Fruit fly (Drosophila melanogaster): ENCODE measurements around the gene AsnS.
A peak's percentile ranks its signal among the peaks of the same experiment; 100 is the strongest.

Gene AsnS

DNA sequence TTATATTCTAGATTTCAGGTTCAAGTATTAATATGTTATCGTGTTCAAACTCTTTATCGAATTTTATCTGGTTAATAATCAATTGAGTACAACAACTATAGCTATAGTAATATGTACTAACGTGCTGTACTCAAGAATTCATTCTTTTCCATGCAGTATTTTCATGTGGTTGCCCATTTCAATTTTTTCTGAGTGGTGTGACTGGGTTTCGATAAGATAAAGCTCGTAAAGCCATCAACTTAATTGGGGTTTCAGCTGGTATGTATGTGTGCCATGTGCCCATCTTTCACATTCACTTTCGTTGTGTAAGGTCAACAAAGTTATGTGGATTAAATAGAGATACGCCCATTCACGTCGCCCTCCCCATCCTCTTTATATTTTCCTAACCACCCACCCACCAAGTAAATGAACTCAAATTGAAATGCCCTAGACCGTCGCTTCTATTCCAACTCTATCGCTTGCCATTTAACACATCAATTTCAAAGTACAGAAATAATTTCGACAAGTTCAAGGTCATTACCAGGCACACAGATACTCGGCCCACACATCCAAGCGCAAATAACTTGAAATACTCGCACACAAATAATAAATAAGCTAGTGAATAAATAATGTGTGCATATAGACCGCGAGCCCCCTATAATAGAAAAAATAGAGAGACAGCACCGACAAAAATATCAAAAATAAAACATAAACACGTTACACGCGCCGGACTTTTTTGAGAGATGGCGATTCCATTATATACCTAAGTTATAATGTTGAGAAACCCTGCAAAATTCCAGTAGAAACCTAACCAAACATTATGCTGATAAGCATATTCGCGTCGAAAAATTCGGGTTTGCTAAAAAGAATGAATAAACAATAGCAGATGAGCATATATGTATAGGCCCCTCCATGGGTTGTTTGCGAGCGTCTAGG is 31.9 kb downstream of the AsnS start (continued):
- TF ChIP-seq kah (GFP tag; optimal IDR thresholded peaks at IDR 0.05) (no peak), bcd (GFP tag; optimal IDR thresholded peaks at IDR 0.05) (no peak), Med (GFP tag) (peak; percentile 66), CG31365 (tag; optimal IDR thresholded peaks at IDR 0.05) (no peak), z (GFP tag; IDR thresholded peaks at IDR 0.05) (no peak), CG1233 (GFP tag; optimal IDR thresholded peaks at IDR 0.05) (peak; percentile 5), disco-r (GFP tag; optimal IDR thresholded peaks at IDR 0.05) (no peak), CG6175 (GFP tag; IDR thresholded peaks at IDR 0.05) (no peak), CG8924 (tag; optimal IDR thresholded peaks at IDR 0.05) (no peak), ase (GFP tag; IDR thresholded peaks at IDR 0.05) (no peak), CG6813 (GFP tag; optimal IDR thresholded peaks at IDR 0.05) (no peak), caup (GFP tag; optimal IDR thresholded peaks at IDR 0.05; ENCODE audit: severe bottlenecking) (peak; percentile 11), CG1024 (GFP tag; IDR thresholded peaks at IDR 0.05) (no peak), PHDP (tag; optimal IDR thresholded peaks at IDR 0.05) (peak; percentile 0), CG10366 (GFP tag; IDR thresholded peaks at IDR 0.05) (no peak), CG15073 (GFP tag; optimal IDR thresholded peaks at IDR 0.05) (no peak), CG10543 (GFP tag; optimal IDR thresholded peaks at IDR 0.05) (peak; percentile 84), HHEX (GFP tag; optimal IDR thresholded peaks at IDR 0.05) (peak; percentile 14), gro (GFP tag; optimal IDR thresholded peaks at IDR 0.05) (peak; percentile 68), CG1603 (tag; optimal IDR thresholded peaks at IDR 0.05) (no peak), Nf-YC (tag; optimal IDR thresholded peaks at IDR 0.05) (no peak), eve (GFP tag; optimal IDR thresholded peaks at IDR 0.05) (no peak), grn (GFP tag; optimal IDR thresholded peaks at IDR 0.05) (no peak), CG34422 (GFP tag; IDR thresholded peaks at IDR 0.05) (no peak), Atf-2 (GFP tag; optimal IDR thresholded peaks at IDR 0.05) (no peak), Sin3A (optimal IDR thresholded peaks at IDR 0.05) (no peak), gem (tag; optimal IDR thresholded peaks at IDR 0.05) (peak; percentile 32), br (optimal IDR thresholded peaks at IDR 0.05) (no peak), CG11695 (GFP tag; IDR thresholded peaks at IDR 0.05) (no peak), NFAT (GFP tag; IDR thresholded peaks at IDR 0.05) (no peak), knrl (GFP tag; IDR thresholded peaks at IDR 0.05; ENCODE audit: partially characterized antibody) (no peak), H15 (GFP tag; IDR thresholded peaks at IDR 0.05) (no peak), Ada2b (GFP tag; IDR thresholded peaks at IDR 0.05) (no peak), chif (GFP tag; optimal IDR thresholded peaks at IDR 0.05) (no peak), CG2116 (GFP tag; optimal IDR thresholded peaks at IDR 0.05) (no peak), Dll (GFP tag; IDR thresholded peaks at IDR 0.05; ENCODE audit: partially characterized antibody) (no peak), CG1602 (GFP tag; optimal IDR thresholded peaks at IDR 0.05) (no peak), cg (GFP tag; optimal IDR thresholded peaks at IDR 0.05) (peak; percentile 43), CG7928 (GFP tag; optimal IDR thresholded peaks at IDR 0.05) (no peak), esg (GFP tag; conservative IDR thresholded peaks at IDR 0.05) (no peak), pros (GFP tag; optimal IDR thresholded peaks at IDR 0.05) (no peak), Atf6 (GFP tag; IDR thresholded peaks at IDR 0.05) (no peak), Lhr (GFP tag; optimal IDR thresholded peaks at IDR 0.05) (no peak), CG30431 (GFP tag; optimal IDR thresholded peaks at IDR 0.05) (no peak), Elba2 (GFP tag; optimal IDR thresholded peaks at IDR 0.05) (no peak), Ravus (GFP tag; IDR thresholded peaks at IDR 0.05) (no peak), CG4617 (GFP tag; optimal IDR thresholded peaks at IDR 0.05; ENCODE audit: borderline replicate concordance) (no peak), ftz-f1 (GFP tag; optimal IDR thresholded peaks at IDR 0.05) (peak; percentile 72), Gsc (GFP tag; IDR thresholded peaks at IDR 0.05) (no peak), CG31224 (GFP tag; IDR thresholded peaks at IDR 0.05) (peak; percentile 55)
